Worm (Caenorhabditis elegans) whole organism, L4 larva: Measurements from ENCODE around the gene ttr-46.
A peak's percentile ranks its signal among the peaks of the same experiment; 100 is the strongest.

Experiments
- F26F4.8 ChIP-seq: fragments of 200-800 bp; sonication (Bioruptor generic); conservative IDR thresholded peaks from 2 replicates; pipeline ENCODE4 v1.3.6; 2022; ENCODE audit warnings: missing genetic modification characterization, missing compliant biosample characterization
- T26A8.4 ChIP-seq: fragments of 200-800 bp; sonication (Bioruptor generic); IDR thresholded peaks from 2 replicates; pipeline ENCODE4 v1.3.6; 2022; ENCODE audit warnings: missing genetic modification characterization, missing compliant biosample characterization
- aha-1 ChIP-seq: fragments of 150-350 bp; peaks from one replicate; lab custom pipeline; 2014; ENCODE audit warnings: missing biosample characterization, missing genetic modification characterization
- aly-2 ChIP-seq: sonication (generic microtip); optimal IDR thresholded peaks from 2 replicates; lab custom pipeline; 2018; ENCODE audit warnings: missing biosample characterization, missing genetic modification characterization
- ceh-44 ChIP-seq: fragments of 200-800 bp; sonication (Bioruptor generic); IDR thresholded peaks from 2 replicates; pipeline ENCODE4 v1.3.6; 2022; ENCODE audit warnings: missing genetic modification reagents, missing genetic modification characterization, missing compliant biosample characterization
- ces-1 ChIP-seq: fragments of 150-350 bp; sonication (generic microtip); optimal IDR thresholded peaks from 4 replicates; lab custom pipeline; 2014; ENCODE audit warnings: missing biosample characterization, missing genetic modification reagents, missing genetic modification characterization
- daf-16 ChIP-seq, 3 experiments: sonication (generic microtip); optimal IDR thresholded peaks; 2 replicates each; lab custom pipeline; 2016 to 2017; ENCODE audit warnings: missing genetic modification characterization in 3 of 3, missing genetic modification reagents in 3 of 3, mild to moderate bottlenecking in 2 of 3, missing compliant biosample characterization in 2 of 3, missing biosample characterization in 1 of 3, moderate library complexity in 1 of 3
- daf-8 ChIP-seq: fragments of 200-800 bp; sonication (Bioruptor generic); IDR thresholded peaks from 2 replicates; pipeline ENCODE4 v1.3.6; 2022; ENCODE audit warnings: missing genetic modification characterization, missing compliant biosample characterization
- dmd-6 ChIP-seq: fragments of 200-800 bp; sonication (Bioruptor generic); IDR thresholded peaks from 2 replicates; pipeline ENCODE4 v1.3.6; 2022; ENCODE audit warnings: missing genetic modification reagents, missing genetic modification characterization, missing compliant biosample characterization
- gei-8 ChIP-seq: fragments of 200-800 bp; sonication (Bioruptor generic); optimal IDR thresholded peaks from 2 replicates; lab custom pipeline; 2018; ENCODE audit warnings: mild to moderate bottlenecking, missing genetic modification characterization, missing compliant biosample characterization
- hif-1 ChIP-seq, 2 experiments: sonication (generic microtip); optimal IDR thresholded peaks; 2 replicates each; lab custom pipeline; 2016 to 2017; ENCODE audit warnings: missing compliant biosample characterization in 2 of 2, missing genetic modification characterization in 2 of 2, missing genetic modification reagents in 2 of 2, missing genotype in 2 of 2, mild to moderate bottlenecking in 1 of 2
- hlh-11 ChIP-seq: fragments of 200-800 bp; sonication (Bioruptor generic); optimal IDR thresholded peaks from 2 replicates; lab custom pipeline; 2018; ENCODE audit warnings: mild to moderate bottlenecking, missing genetic modification characterization, missing compliant biosample characterization
- jun-1 ChIP-seq: fragments of 150-350 bp; optimal IDR thresholded peaks from 2 replicates; lab custom pipeline; 2014; ENCODE audit warnings: missing biosample characterization, missing genetic modification reagents, missing genetic modification characterization
- lir-3 ChIP-seq: sonication (generic microtip); optimal IDR thresholded peaks from 2 replicates; lab custom pipeline; 2016; ENCODE audit warnings: mild to moderate bottlenecking, missing genetic modification characterization, missing compliant biosample characterization
- madf-9 ChIP-seq: fragments of 200-800 bp; sonication (Bioruptor generic); conservative IDR thresholded peaks from 2 replicates; pipeline ENCODE4 v1.3.6; 2022; ENCODE audit warnings: missing genetic modification reagents, missing genetic modification characterization, missing compliant biosample characterization
- mep-1 ChIP-seq: fragments of 150-350 bp; sonication (generic microtip); optimal IDR thresholded peaks from 3 replicates; lab custom pipeline; 2014; ENCODE audit warnings: missing biosample characterization, missing genetic modification characterization
- mes-2 ChIP-seq: sonication (generic microtip); optimal IDR thresholded peaks from 2 replicates; lab custom pipeline; 2016; ENCODE audit warnings: missing genotype, mild to moderate bottlenecking, missing genetic modification characterization, missing compliant biosample characterization; ENCODE audit not compliant: poor library complexity, severe bottlenecking
- mxl-2 ChIP-seq: fragments of 200-800 bp; sonication (Bioruptor generic); conservative IDR thresholded peaks from 2 replicates; pipeline ENCODE4 v1.3.6; 2022; ENCODE audit warnings: missing genetic modification reagents, missing genetic modification characterization, missing compliant biosample characterization
- nhr-11 ChIP-seq: fragments of 150-350 bp; optimal IDR thresholded peaks from 2 replicates; lab custom pipeline; 2014; ENCODE audit warnings: missing biosample characterization, missing genetic modification characterization
- nhr-25 ChIP-seq: sonication (generic microtip); optimal IDR thresholded peaks from 2 replicates; lab custom pipeline; 2017; ENCODE audit warnings: missing genetic modification characterization, mild to moderate bottlenecking, missing compliant biosample characterization, antibody characterized with exemption, moderate library complexity, borderline replicate concordance; ENCODE audit not compliant: insufficient read depth
- nhr-41 ChIP-seq: fragments of 200-800 bp; sonication (Bioruptor generic); IDR thresholded peaks from 2 replicates; pipeline ENCODE4 v1.3.6; 2022; ENCODE audit warnings: missing genetic modification reagents, missing genetic modification characterization, missing compliant biosample characterization
- skn-1 ChIP-seq: fragments of 150-350 bp; optimal IDR thresholded peaks from 2 replicates; lab custom pipeline; 2014; ENCODE audit warnings: missing biosample characterization, missing genetic modification characterization
- snpc-1.2 ChIP-seq: fragments of 200-800 bp; sonication (Bioruptor generic); IDR thresholded peaks from 2 replicates; pipeline ENCODE4 v1.3.6; 2022; ENCODE audit warnings: missing genetic modification reagents, missing genetic modification characterization, missing compliant biosample characterization
- spr-1 ChIP-seq: sonication (generic microtip); optimal IDR thresholded peaks from 2 replicates; lab custom pipeline; 2016; ENCODE audit warnings: mild to moderate bottlenecking, missing genetic modification characterization, missing compliant biosample characterization
- unc-62 ChIP-seq, 3 experiments: fragments of 150-350 bp in 1 of 3; sonication (generic microtip); optimal IDR thresholded peaks in 2 of 3; peaks in 1 of 3; 1 replicate in 1 of 3; 2 replicates in 2 of 3; lab custom pipeline; 2014 to 2017; ENCODE audit warnings: missing biosample characterization in 3 of 3, missing genetic modification characterization in 3 of 3, missing genetic modification reagents in 3 of 3, missing genotype in 1 of 3
- vab-7 ChIP-seq: fragments of 200-800 bp; sonication (Bioruptor generic); IDR thresholded peaks from 2 replicates; pipeline ENCODE4 v1.3.6; 2022; ENCODE audit warnings: missing genetic modification reagents, missing genetic modification characterization, missing compliant biosample characterization
- ztf-11 ChIP-seq: fragments of 150-350 bp; optimal IDR thresholded peaks from 2 replicates; lab custom pipeline; 2014; ENCODE audit warnings: missing biosample characterization, missing genetic modification characterization

ttr-46 gene

ce11 chrV:9943039-9943438 is 8.0 kb upstream of the ttr-46 start, which contains the start of gene fipr-12:
TSS of gene fipr-12 (plus strand) at chrV:9943339.
- peak in 1 of 2 experiments; percentile 70 for TF ChIP-seq unc-62 (GFP tag; optimal IDR thresholded peaks at IDR 0.05 in 1 of 2; lab: Kevin White, UChicago)
- TF ChIP-seq unc-62 (tag; optimal IDR thresholded peaks at IDR 0.05; lab: Kevin White, UChicago): no peak
- TF ChIP-seq jun-1 (tag; lab: Kevin White, UChicago): no peak

- TF ChIP-seq madf-9 (GFP tag; lab: Robert Waterston, UW) (no peak), unc-62 (GFP tag; optimal IDR thresholded peaks at IDR 0.05 in 1 of 2; lab: Kevin White, UChicago) (peak in 1 of 2 experiments; percentile 19), unc-62 (tag; optimal IDR thresholded peaks at IDR 0.05; lab: Kevin White, UChicago) (no peak)
These were observed 6.9 kb upstream of the ttr-46 start, which contains the start of gene sre-28 for ce11 chrV:9944093-9944492. TSS of gene sre-28 (plus strand) at chrV:9944393.

ce11 chrV:9948840-9949239 is 2.2 kb upstream of the ttr-46 start, which contains the start of gene nlp-58:
TSS of gene nlp-58 (minus strand) at chrV:9948940.
- TF ChIP-seq daf-16 (GFP tag; optimal IDR thresholded peaks at IDR 0.05; lab: Kevin White, UChicago): no peak
- no peak for TF ChIP-seq daf-16 (tag; optimal IDR thresholded peaks at IDR 0.05; lab: Kevin White, UChicago)
- TF ChIP-seq aly-2 (tag; lab: Kevin White, UChicago): no peak
- no peak for TF ChIP-seq nhr-41 (GFP tag; lab: Robert Waterston, UW)
- TF ChIP-seq F26F4.8 (GFP tag; lab: Robert Waterston, UW): no peak
- TF ChIP-seq vab-7 (GFP tag; lab: Robert Waterston, UW): no peak

- TF ChIP-seq aha-1 (peak; percentile 74), daf-8 (GFP tag; lab: Robert Waterston, UW) (no peak)
These were observed 1.4 kb downstream of the ttr-46 start, which contains the start of gene mam-5 for ce11 chrV:9952396-9952795. TSS of gene mam-5 (plus strand) at chrV:9952699.

- TF ChIP-seq mxl-2 (no peak), lir-3 (tag; lab: Kevin White, UChicago) (no peak), nhr-41 (GFP tag; lab: Robert Waterston, UW) (no peak), mep-1 (tag; lab: Kevin White, UChicago) (no peak), snpc-1.2 (GFP tag; lab: Robert Waterston, UW) (no peak), skn-1 (tag; lab: Kevin White, UChicago) (no peak), ces-1 (GFP tag; lab: Kevin White, UChicago) (no peak), F26F4.8 (GFP tag; lab: Robert Waterston, UW) (no peak)
- TF ChIP-seq, all 104 proteins: peak for 0
These were observed 7.2 kb downstream of the ttr-46 start, which contains the start of gene anmt-3 for ce11 chrV:9958231-9958630. TSS of gene anmt-3 (minus strand) at chrV:9958331.

- TF ChIP-seq unc-62 (GFP tag; optimal IDR thresholded peaks at IDR 0.05 in 1 of 2; lab: Kevin White, UChicago) (peak in 1 of 2 experiments; percentile 76), unc-62 (tag; optimal IDR thresholded peaks at IDR 0.05; lab: Kevin White, UChicago) (no peak), daf-16 (GFP tag; optimal IDR thresholded peaks at IDR 0.05; lab: Kevin White, UChicago) (peak in 1 of 2 experiments; percentile 83), daf-16 (tag; optimal IDR thresholded peaks at IDR 0.05; lab: Kevin White, UChicago) (no peak), gei-8 (GFP tag; lab: Kevin White, UChicago) (no peak), hif-1 (tag; optimal IDR thresholded peaks at IDR 0.05; lab: Kevin White, UChicago) (no peak), mes-2 (tag; lab: Kevin White, UChicago) (no peak), madf-9 (GFP tag; lab: Robert Waterston, UW) (no peak), aha-1 (peak; percentile 21), hlh-11 (peak; percentile 58), nhr-11 (tag; lab: Kevin White, UChicago) (peak; percentile 56)
These were observed 7.6 kb downstream of the ttr-46 start for ce11 chrV:9958654-9959053.

ce11 chrV:9960376-9960775 is 9.3 kb downstream of the ttr-46 start, which contains the start of gene T07C12.10:
TSS of gene T07C12.10 (minus strand) at chrV:9960476.
- no peak for TF ChIP-seq spr-1 (tag; lab: Kevin White, UChicago)
- no peak for TF ChIP-seq nhr-25 (tag; lab: Kevin White, UChicago)
- no peak for TF ChIP-seq dmd-6 (GFP tag; lab: Robert Waterston, UW)
- TF ChIP-seq T26A8.4 (GFP tag; lab: Robert Waterston, UW): no peak
- no peak for TF ChIP-seq ztf-11
- no peak for TF ChIP-seq ceh-44 (GFP tag; lab: Robert Waterston, UW)
- no peak for TF ChIP-seq daf-8 (GFP tag; lab: Robert Waterston, UW)
